Worm (Caenorhabditis elegans): Measurements from ENCODE around the gene tofu-2.

The tofu-2 gene

DNA sequence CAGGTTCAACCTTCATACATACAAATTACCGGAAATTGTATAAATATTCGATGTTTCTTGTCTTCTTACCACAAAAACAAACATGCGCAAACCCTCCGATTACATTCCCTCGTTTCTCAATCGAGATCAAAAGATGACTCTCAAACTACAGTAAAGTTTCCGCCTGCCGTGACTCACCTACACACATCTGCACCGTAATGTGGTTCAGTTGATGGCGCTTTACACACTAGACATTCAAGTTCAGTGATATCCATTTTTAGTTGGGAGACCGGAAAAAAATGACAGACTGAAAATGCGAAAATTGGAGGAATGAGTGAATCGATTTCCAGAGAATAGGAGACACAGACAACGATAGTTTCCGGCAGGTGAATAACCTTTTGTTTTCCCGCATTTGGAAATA lies 40.2 kb upstream of the tofu-2 start, which contains the start of gene nhr-286:
Gene nhr-286, minus strand, starts transcription at position 324 of the 400 bp plus-strand sequence.
- TF ChIP-seq elt-1 (tag; optimal IDR thresholded peaks at IDR 0.05): no peak
- TF ChIP-seq ama-1 (optimal IDR thresholded peaks at IDR 0.05): peak; percentile 64

DNA sequence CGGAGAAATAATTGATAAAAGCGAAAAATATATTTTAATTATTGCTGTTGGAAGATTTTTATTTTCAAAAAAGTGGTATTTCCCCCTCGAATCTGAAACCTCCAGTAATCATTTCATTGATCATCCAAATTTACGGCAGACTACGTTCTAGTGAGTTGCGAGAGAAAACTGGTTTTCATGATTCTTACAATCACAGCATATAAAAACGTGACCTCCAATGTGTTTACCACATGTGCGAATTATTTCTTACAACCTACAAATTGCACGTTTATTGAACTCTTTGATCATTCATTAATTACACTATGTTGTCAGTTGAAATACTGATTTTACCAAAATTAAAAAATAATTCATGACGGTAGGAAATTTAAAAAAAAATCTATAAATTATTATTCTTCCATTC lies 38.2 kb upstream of the tofu-2 start:
- TF ChIP-seq pqm-1 (tag; optimal IDR thresholded peaks at IDR 0.05) (peak; percentile 36), ztf-11 (tag; optimal IDR thresholded peaks at IDR 0.05) (no peak), pha-4 (tag; optimal IDR thresholded peaks at IDR 0.05) (peak; percentile 12), nhr-43 (tag; optimal IDR thresholded peaks at IDR 0.05; ENCODE audit: poor library complexity, severe bottlenecking) (peak; percentile 73), nhr-25 (tag; optimal IDR thresholded peaks at IDR 0.05) (peak; percentile 76), nhr-23 (tag; optimal IDR thresholded peaks at IDR 0.05) (peak; percentile 33)

DNA sequence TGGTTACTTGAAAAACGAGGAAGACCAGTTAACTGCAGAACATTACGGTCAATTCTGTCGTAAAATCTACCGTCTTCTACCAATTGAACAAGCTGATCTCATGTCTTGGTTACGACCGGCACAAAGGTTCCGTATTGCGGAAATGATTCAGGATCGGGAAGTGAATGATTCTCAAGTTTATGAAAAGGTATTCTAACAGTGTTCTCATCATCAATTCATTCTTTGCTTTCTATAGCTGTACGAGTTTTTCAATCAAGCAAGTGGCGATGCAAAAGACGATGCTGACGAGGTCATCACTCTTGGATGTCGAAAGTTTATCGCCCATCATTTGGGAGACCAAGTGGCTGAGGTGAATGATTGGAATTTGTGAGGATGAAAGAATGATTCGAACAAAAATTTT lies 36.3 kb upstream of the tofu-2 start:
- no peak for TF ChIP-seq elt-1 (tag; optimal IDR thresholded peaks at IDR 0.05)
- no peak for TF ChIP-seq ceh-28 (tag; optimal IDR thresholded peaks at IDR 0.05)
- TF ChIP-seq nhr-25 (tag; optimal IDR thresholded peaks at IDR 0.05): no peak

DNA sequence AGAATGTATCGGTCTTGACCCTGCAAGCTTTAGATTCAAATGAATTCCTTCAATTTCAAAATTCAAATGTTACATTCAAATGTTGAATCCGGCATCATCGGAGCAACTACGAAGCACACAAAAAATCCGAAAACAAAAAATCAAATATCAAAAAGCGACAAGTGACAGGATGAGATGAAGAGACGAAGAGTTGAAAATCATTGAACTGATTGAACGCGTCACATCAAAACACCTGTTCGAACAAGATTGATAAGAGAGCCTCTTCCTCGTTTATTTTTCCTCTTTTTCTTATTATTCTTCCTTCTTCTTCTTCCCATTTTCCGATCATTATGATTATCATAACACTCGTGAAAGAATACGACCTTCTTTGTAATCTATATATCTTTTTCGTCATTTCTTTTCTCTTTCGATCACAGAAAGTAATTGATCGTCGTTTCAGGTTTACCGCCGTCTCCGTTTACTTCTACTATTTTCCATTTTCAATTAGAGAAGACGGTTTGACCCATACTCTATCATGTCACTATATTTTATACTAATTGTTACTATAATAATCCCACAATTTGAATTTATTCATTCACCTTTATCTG lies 34.6 kb upstream of the tofu-2 start, which contains the start of gene VC5.2:
Gene VC5.2, plus strand, starts transcription at position 439 of the 587 bp plus-strand sequence.
- TF ChIP-seq nhr-25 (tag; optimal IDR thresholded peaks at IDR 0.05) (no peak), nhr-12 (tag; optimal IDR thresholded peaks at IDR 0.05) (no peak), nhr-23 (tag; optimal IDR thresholded peaks at IDR 0.05) (peak; percentile 59), mdl-1 (tag; optimal IDR thresholded peaks at IDR 0.05) (no peak), hmg-11 (tag; optimal IDR thresholded peaks at IDR 0.05) (no peak), tbx-2 (tag; optimal IDR thresholded peaks at IDR 0.05) (no peak), nhr-67 (tag; optimal IDR thresholded peaks at IDR 0.05) (no peak), ceh-28 (tag; optimal IDR thresholded peaks at IDR 0.05) (peak; percentile 18), fos-1 (tag; optimal IDR thresholded peaks at IDR 0.05) (no peak), ceh-82 (tag; optimal IDR thresholded peaks at IDR 0.05) (no peak)

DNA sequence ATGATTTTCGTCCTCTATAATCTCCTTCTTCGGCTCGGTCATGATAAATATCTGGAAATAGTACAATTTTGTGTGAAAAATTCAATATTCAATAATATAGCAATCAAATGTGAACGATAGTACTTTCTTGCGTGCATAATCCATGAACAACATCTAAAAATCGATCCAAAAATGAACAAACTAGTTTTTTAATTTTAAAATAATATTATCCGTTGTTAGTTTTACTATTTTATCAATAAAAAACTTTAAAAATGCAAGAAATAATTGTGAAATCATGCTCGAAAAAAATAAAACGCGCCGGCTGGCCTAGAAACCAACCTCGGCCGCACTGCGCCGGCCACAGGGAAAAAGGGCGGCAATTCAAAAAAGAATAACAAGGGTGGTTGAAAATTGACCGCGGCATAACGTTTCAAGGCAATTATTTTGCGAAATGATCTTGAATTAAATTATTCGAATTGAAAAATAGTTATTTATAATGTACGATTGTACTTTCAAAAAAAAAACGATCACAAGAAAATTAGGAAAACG lies 33.6 kb upstream of the tofu-2 start, which contains the start of gene mys-1:
Gene mys-1, minus strand, starts transcription at position 51 of the 528 bp plus-strand sequence.
- TF ChIP-seq eor-1 (tag; optimal IDR thresholded peaks at IDR 0.05) (no peak), nhr-76 (tag; optimal IDR thresholded peaks at IDR 0.05) (no peak), pha-4 (tag; optimal IDR thresholded peaks at IDR 0.05) (peak; percentile 50), mdl-1 (tag; optimal IDR thresholded peaks at IDR 0.05) (no peak), mml-1 (tag; optimal IDR thresholded peaks at IDR 0.05) (no peak), lin-15B (tag; optimal IDR thresholded peaks at IDR 0.05) (peak; percentile 65), nhr-23 (tag; optimal IDR thresholded peaks at IDR 0.05) (peak; percentile 64), nfya-1 (tag; optimal IDR thresholded peaks at IDR 0.05; ENCODE audit: insufficient read depth) (peak; percentile 49), pqm-1 (tag; optimal IDR thresholded peaks at IDR 0.05) (no peak), snpc-4 (tag; optimal IDR thresholded peaks at IDR 0.05) (peak; percentile 57), hmg-11 (tag; optimal IDR thresholded peaks at IDR 0.05) (peak; percentile 65), elt-2 (tag; optimal IDR thresholded peaks at IDR 0.05) (no peak), lin-39 (tag; optimal IDR thresholded peaks at IDR 0.05) (peak; percentile 5), egl-27 (tag; optimal IDR thresholded peaks at IDR 0.05) (no peak), ZK546.5 (tag; optimal IDR thresholded peaks at IDR 0.05) (no peak), nhr-237 (tag; optimal IDR thresholded peaks at IDR 0.05) (no peak), nhr-43 (tag; optimal IDR thresholded peaks at IDR 0.05; ENCODE audit: poor library complexity, severe bottlenecking) (peak; percentile 55), daf-12 (tag; optimal IDR thresholded peaks at IDR 0.05) (no peak)

DNA sequence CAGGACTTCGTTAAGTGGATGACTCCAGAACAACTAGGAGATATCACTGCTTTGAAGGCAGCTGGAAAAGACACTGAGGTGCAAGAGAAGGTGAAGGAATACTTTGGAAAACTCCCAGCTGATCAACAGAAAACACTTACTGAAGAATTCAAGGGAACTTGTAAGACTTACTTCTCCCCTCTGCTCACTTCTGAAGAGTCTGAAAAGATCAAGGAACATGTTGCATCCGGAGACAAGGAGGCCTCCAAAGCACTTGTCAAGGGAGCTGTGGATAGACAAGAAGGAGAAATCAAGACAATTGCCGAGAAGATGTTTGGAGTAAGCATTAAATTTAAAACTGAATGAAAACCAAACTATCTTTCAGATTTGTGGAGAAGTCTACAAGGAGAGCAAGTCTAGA lies 28.3 kb upstream of the tofu-2 start:
- TF ChIP-seq daf-12 (tag; optimal IDR thresholded peaks at IDR 0.05): no peak
- TF ChIP-seq nhr-43 (tag; optimal IDR thresholded peaks at IDR 0.05; ENCODE audit: poor library complexity, severe bottlenecking): no peak
- no peak for TF ChIP-seq lin-39 (tag; optimal IDR thresholded peaks at IDR 0.05)
- no peak for TF ChIP-seq skn-1 (tag; optimal IDR thresholded peaks at IDR 0.05)
- no peak for TF ChIP-seq aly-2 (tag; optimal IDR thresholded peaks at IDR 0.05)
- TF ChIP-seq eor-1 (tag; optimal IDR thresholded peaks at IDR 0.05): no peak
- no peak for TF ChIP-seq nhr-67 (tag; optimal IDR thresholded peaks at IDR 0.05)
- TF ChIP-seq fkh-2 (tag; optimal IDR thresholded peaks at IDR 0.05): no peak
- TF ChIP-seq nhr-25 (tag; optimal IDR thresholded peaks at IDR 0.05): no peak
- TF ChIP-seq nfya-1 (tag; optimal IDR thresholded peaks at IDR 0.05; ENCODE audit: insufficient read depth): no peak
- TF ChIP-seq pha-4 (tag; optimal IDR thresholded peaks at IDR 0.05): no peak
- TF ChIP-seq elt-3 (tag; optimal IDR thresholded peaks at IDR 0.05): no peak
- TF ChIP-seq fkh-10 (GFP tag; optimal IDR thresholded peaks at IDR 0.05): no peak
- TF ChIP-seq ztf-4 (tag; optimal IDR thresholded peaks at IDR 0.05): no peak
- TF ChIP-seq ama-1 (optimal IDR thresholded peaks at IDR 0.05): no peak
- TF ChIP-seq pqm-1 (tag; optimal IDR thresholded peaks at IDR 0.05): no peak
- no peak for TF ChIP-seq mdl-1 (tag; optimal IDR thresholded peaks at IDR 0.05)
- no peak for TF ChIP-seq lin-15B (tag; optimal IDR thresholded peaks at IDR 0.05)
- no peak for TF ChIP-seq ztf-11 (tag; optimal IDR thresholded peaks at IDR 0.05)
- TF ChIP-seq unc-39 (tag; optimal IDR thresholded peaks at IDR 0.05): no peak
